Worm (Caenorhabditis elegans): ENCODE measurements around the gene C04B4.4.

Gene C04B4.4

ce11 chrX:12290539-12290938, at the start of gene C04B4.4:
C04B4.4 (plus strand) TSS chrX:12290839.
- no peak for TF ChIP-seq lin-15B (tag; optimal IDR thresholded peaks at IDR 0.05)
- TF ChIP-seq pqm-1 (tag; optimal IDR thresholded peaks at IDR 0.05), result no peak
- TF ChIP-seq nhr-76 (tag; optimal IDR thresholded peaks at IDR 0.05), result no peak
- no peak for TF ChIP-seq ceh-82 (tag; optimal IDR thresholded peaks at IDR 0.05)
- no peak for TF ChIP-seq unc-39 (tag; optimal IDR thresholded peaks at IDR 0.05)
- TF ChIP-seq fkh-2 (tag; optimal IDR thresholded peaks at IDR 0.05), result no peak
- no peak for TF ChIP-seq nhr-25 (tag; optimal IDR thresholded peaks at IDR 0.05)
- TF ChIP-seq ZK546.5 (tag; optimal IDR thresholded peaks at IDR 0.05), result no peak
- TF ChIP-seq pha-4 (tag; optimal IDR thresholded peaks at IDR 0.05), result no peak
- TF ChIP-seq nhr-67 (tag; optimal IDR thresholded peaks at IDR 0.05), result no peak
- no peak for TF ChIP-seq nhr-43 (tag; optimal IDR thresholded peaks at IDR 0.05; ENCODE audit: poor library complexity, severe bottlenecking)
- TF ChIP-seq elt-2 (tag; optimal IDR thresholded peaks at IDR 0.05), result no peak
- TF ChIP-seq aly-2 (tag; optimal IDR thresholded peaks at IDR 0.05), result no peak
- TF ChIP-seq nhr-23 (tag; optimal IDR thresholded peaks at IDR 0.05), result no peak
- no peak for TF ChIP-seq R02D3.7 (tag; optimal IDR thresholded peaks at IDR 0.05)

DNA sequence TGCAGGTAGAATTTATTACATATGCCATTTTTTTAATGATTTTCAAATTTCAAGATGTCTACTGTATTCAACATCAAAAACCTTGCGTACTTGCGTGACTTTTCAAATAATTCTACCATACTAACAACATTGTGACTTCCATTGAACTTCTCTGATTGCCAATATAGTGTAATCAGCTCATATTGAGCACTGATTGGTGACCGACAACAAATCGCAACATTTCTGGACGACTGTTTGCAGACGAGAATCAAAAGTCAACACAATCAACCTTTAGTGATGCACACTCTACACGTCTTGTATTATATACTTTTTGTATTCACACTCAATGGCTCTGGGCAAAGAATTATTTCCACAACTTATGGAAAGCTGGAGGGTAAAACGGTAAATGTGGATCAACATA, 49.2 kb upstream of the C04B4.4 start, which contains the start of gene cest-3:
Gene cest-3 (plus strand): TSS at position 190 of the 400 bp plus-strand sequence.
- peak; percentile 50 for TF ChIP-seq pqm-1 (tag; optimal IDR thresholded peaks at IDR 0.05)
- TF ChIP-seq fkh-2 (tag; optimal IDR thresholded peaks at IDR 0.05), result no peak
- TF ChIP-seq ceh-9 (tag; optimal IDR thresholded peaks at IDR 0.05), result no peak
- peak; percentile 53 for TF ChIP-seq pha-4 (tag; optimal IDR thresholded peaks at IDR 0.05)
- TF ChIP-seq mml-1 (tag; optimal IDR thresholded peaks at IDR 0.05), result no peak
- peak; percentile 37 for TF ChIP-seq elt-2 (tag; optimal IDR thresholded peaks at IDR 0.05)
- TF ChIP-seq tbx-2 (tag; optimal IDR thresholded peaks at IDR 0.05), result no peak

DNA sequence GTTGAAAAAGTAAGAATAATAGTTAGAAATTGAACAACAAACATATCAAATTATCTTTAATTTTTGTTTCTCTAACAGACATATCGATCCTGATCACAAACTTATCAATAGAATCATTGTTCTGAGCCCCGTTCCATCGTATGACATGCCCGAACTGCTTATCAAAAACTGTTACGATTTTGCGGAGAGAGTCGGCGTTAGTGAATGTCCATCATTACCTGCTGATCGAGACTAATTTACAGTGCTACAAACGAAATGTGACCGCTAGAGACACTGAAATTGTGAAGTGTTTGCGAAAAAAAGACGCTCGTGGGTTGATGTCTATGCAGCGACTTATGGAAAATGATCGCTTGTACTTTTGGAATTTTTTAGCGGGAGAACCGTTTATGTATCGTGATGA, 47.7 kb upstream of the C04B4.4 start:
- no peak for TF ChIP-seq nfya-1 (tag; optimal IDR thresholded peaks at IDR 0.05; ENCODE audit: insufficient read depth)
- no peak for TF ChIP-seq nhr-76 (tag; optimal IDR thresholded peaks at IDR 0.05)
- no peak for TF ChIP-seq daf-12 (tag; optimal IDR thresholded peaks at IDR 0.05)
- TF ChIP-seq elt-2 (tag; optimal IDR thresholded peaks at IDR 0.05), result peak; percentile 39
- TF ChIP-seq ZK546.5 (tag; optimal IDR thresholded peaks at IDR 0.05), result no peak

DNA sequence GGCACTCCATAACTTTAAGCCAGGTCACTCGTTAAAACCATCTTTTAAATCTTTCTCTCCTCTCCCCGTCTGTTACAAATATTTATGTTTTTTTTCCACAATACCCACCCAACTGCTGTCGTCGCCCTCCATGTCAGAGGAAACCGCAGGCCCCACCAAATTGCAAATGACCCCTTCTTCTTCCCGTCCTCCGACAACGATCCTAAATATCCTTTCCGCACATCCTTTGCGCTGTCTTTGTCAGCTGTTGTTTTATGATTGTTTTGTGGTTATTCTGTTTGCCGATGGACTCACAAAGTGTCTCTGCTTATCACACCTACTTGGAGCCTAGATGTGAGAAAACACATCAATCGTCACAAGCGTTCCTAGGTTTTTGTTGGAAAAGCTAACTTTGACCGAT, 42.5 kb upstream of the C04B4.4 start:
- TF ChIP-seq hmg-11 (tag; optimal IDR thresholded peaks at IDR 0.05) (no peak), fkh-10 (GFP tag; optimal IDR thresholded peaks at IDR 0.05) (no peak), lin-15B (tag; optimal IDR thresholded peaks at IDR 0.05) (no peak), jun-1 (tag; optimal IDR thresholded peaks at IDR 0.05) (no peak), nhr-43 (tag; optimal IDR thresholded peaks at IDR 0.05; ENCODE audit: poor library complexity, severe bottlenecking) (no peak), ztf-11 (tag; optimal IDR thresholded peaks at IDR 0.05) (no peak), nhr-77 (tag; optimal IDR thresholded peaks at IDR 0.05) (no peak), pha-4 (tag; optimal IDR thresholded peaks at IDR 0.05) (no peak), nhr-12 (tag; optimal IDR thresholded peaks at IDR 0.05) (no peak), ceh-9 (tag; optimal IDR thresholded peaks at IDR 0.05) (no peak), sea-2 (GFP tag; optimal IDR thresholded peaks at IDR 0.05) (no peak), unc-39 (tag; optimal IDR thresholded peaks at IDR 0.05) (no peak), fkh-2 (tag; optimal IDR thresholded peaks at IDR 0.05) (no peak), elt-2 (tag; optimal IDR thresholded peaks at IDR 0.05) (no peak), elt-1 (tag; optimal IDR thresholded peaks at IDR 0.05) (no peak), pqm-1 (tag; optimal IDR thresholded peaks at IDR 0.05) (no peak), egl-27 (tag; optimal IDR thresholded peaks at IDR 0.05) (no peak), ZK546.5 (tag; optimal IDR thresholded peaks at IDR 0.05) (no peak), egl-5 (tag; optimal IDR thresholded peaks at IDR 0.05) (no peak), eor-1 (tag; optimal IDR thresholded peaks at IDR 0.05) (no peak)

- TF ChIP-seq nhr-76 (tag; optimal IDR thresholded peaks at IDR 0.05) (no peak), egl-27 (tag; optimal IDR thresholded peaks at IDR 0.05) (no peak)
Observed at ce11 chrX:12252189-12252588, 38.5 kb upstream of the C04B4.4 start.

DNA sequence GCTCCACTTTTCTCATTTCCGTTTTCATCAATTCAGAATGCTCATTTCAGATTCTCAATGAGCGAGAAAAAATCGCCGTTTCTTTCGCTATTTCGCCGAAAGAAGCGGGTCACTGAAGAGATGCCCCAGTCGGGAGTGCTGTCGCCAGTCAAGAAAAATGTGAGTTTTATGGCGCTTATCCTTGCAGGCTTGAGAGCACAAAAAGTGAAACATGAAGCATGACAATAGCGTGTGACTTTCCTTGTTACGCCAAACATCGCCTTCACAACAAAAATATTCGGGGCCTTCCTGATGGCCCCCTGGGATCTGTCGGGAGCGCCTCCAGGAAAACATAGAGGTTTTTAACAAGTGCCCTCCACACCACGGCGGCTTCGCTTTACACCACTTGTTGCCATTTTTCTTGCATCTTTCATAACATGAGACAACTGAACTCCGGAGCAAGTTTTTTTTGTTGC, 34.0 kb upstream of the C04B4.4 start, which contains the start of gene E01G6.2:
Gene E01G6.2 (plus strand): TSS at position 51 of the 455 bp plus-strand sequence.
- peak; percentile 57 for TF ChIP-seq lin-39 (tag; optimal IDR thresholded peaks at IDR 0.05)
- TF ChIP-seq nfya-1 (tag; optimal IDR thresholded peaks at IDR 0.05; ENCODE audit: insufficient read depth), result no peak
